Fruit fly (Drosophila melanogaster): Measurements from ENCODE around the gene TTLL4B.

Gene TTLL4B

dm6 chr2L:3862437-3863041 lies at the start of gene TTLL4B:
TSS of gene TTLL4B (plus strand) at chr2L:3862668.
- TF ChIP-seq tj (GFP tag; optimal IDR thresholded peaks at IDR 0.05) (no peak), Hr96 (GFP tag; optimal IDR thresholded peaks at IDR 0.05) (no peak), toe (GFP tag; optimal IDR thresholded peaks at IDR 0.05) (peak; percentile 13), CG7045 (GFP tag; optimal IDR thresholded peaks at IDR 0.05) (no peak), bab1 (GFP tag; optimal IDR thresholded peaks at IDR 0.05) (peak; percentile 34)

- TF ChIP-seq pad (GFP tag; optimal IDR thresholded peaks at IDR 0.05) (peak; percentile 34), Mnt (GFP tag; optimal IDR thresholded peaks at IDR 0.05) (peak; percentile 55), kay (GFP tag; ENCODE audit: borderline replicate concordance) (peak; percentile 37), Clk (GFP tag; optimal IDR thresholded peaks at IDR 0.05) (no peak), Crg-1 (GFP tag; optimal IDR thresholded peaks at IDR 0.05) (peak; percentile 80), Hr96 (GFP tag; optimal IDR thresholded peaks at IDR 0.05) (no peak), CG33017 (tag; optimal IDR thresholded peaks at IDR 0.05) (no peak), CG7101 (tag; optimal IDR thresholded peaks at IDR 0.05) (peak; percentile 63), CG1620 (GFP tag; optimal IDR thresholded peaks at IDR 0.05) (peak; percentile 69), bab1 (GFP tag; optimal IDR thresholded peaks at IDR 0.05) (no peak), cnc (optimal IDR thresholded peaks at IDR 0.05) (no peak)
These were observed 49.1 kb upstream of the TTLL4B start, which contains the start of gene CG3407 for dm6 chr2L:3813255-3813875. TSS of gene CG3407 (minus strand) at chr2L:3813410.

dm6 chr2L:3814163-3814562 lies 48.3 kb upstream of the TTLL4B start:
- TF ChIP-seq bab1 (GFP tag; optimal IDR thresholded peaks at IDR 0.05), result no peak
- no peak for TF ChIP-seq Mnt (GFP tag; optimal IDR thresholded peaks at IDR 0.05)
- TF ChIP-seq Hr96 (GFP tag; optimal IDR thresholded peaks at IDR 0.05), result no peak
- no peak for TF ChIP-seq cnc (optimal IDR thresholded peaks at IDR 0.05)
- TF ChIP-seq Crg-1 (GFP tag; optimal IDR thresholded peaks at IDR 0.05), result no peak
- TF ChIP-seq CG7101 (tag; optimal IDR thresholded peaks at IDR 0.05), result no peak
- no peak for TF ChIP-seq CG11617 (GFP tag; optimal IDR thresholded peaks at IDR 0.05)
- no peak for TF ChIP-seq kay (GFP tag; ENCODE audit: borderline replicate concordance)
- TF ChIP-seq CG7045 (GFP tag; optimal IDR thresholded peaks at IDR 0.05), result no peak
- TF ChIP-seq CG33017 (tag; optimal IDR thresholded peaks at IDR 0.05), result no peak
- no peak for TF ChIP-seq Clk (GFP tag; optimal IDR thresholded peaks at IDR 0.05)
- no peak for TF ChIP-seq CG5204 (GFP tag; optimal IDR thresholded peaks at IDR 0.05)
- no peak for TF ChIP-seq toe (GFP tag; optimal IDR thresholded peaks at IDR 0.05)
- no peak for TF ChIP-seq ovo (GFP tag; optimal IDR thresholded peaks at IDR 0.05)

- TF ChIP-seq cnc (optimal IDR thresholded peaks at IDR 0.05) (no peak), ovo (GFP tag; optimal IDR thresholded peaks at IDR 0.05) (no peak), CG33017 (tag; optimal IDR thresholded peaks at IDR 0.05) (no peak), Mnt (GFP tag; optimal IDR thresholded peaks at IDR 0.05) (no peak), CG1620 (GFP tag; optimal IDR thresholded peaks at IDR 0.05) (no peak), CG12768 (GFP tag; optimal IDR thresholded peaks at IDR 0.05) (no peak), tj (GFP tag; optimal IDR thresholded peaks at IDR 0.05) (no peak), cic (GFP tag; optimal IDR thresholded peaks at IDR 0.05) (no peak), CG11617 (GFP tag; optimal IDR thresholded peaks at IDR 0.05) (no peak), kay (GFP tag; ENCODE audit: borderline replicate concordance) (no peak), toe (GFP tag; optimal IDR thresholded peaks at IDR 0.05) (no peak), bab1 (GFP tag; optimal IDR thresholded peaks at IDR 0.05) (no peak), pad (GFP tag; optimal IDR thresholded peaks at IDR 0.05) (no peak), CG7101 (tag; optimal IDR thresholded peaks at IDR 0.05) (no peak), CG7045 (GFP tag; optimal IDR thresholded peaks at IDR 0.05) (no peak), CG5204 (GFP tag; optimal IDR thresholded peaks at IDR 0.05) (no peak), Hr96 (GFP tag; optimal IDR thresholded peaks at IDR 0.05) (no peak)
These were observed 43.6 kb upstream of the TTLL4B start for dm6 chr2L:3818903-3819302.

- no peak for TF ChIP-seq bab1 (GFP tag; optimal IDR thresholded peaks at IDR 0.05)
- TF ChIP-seq Crg-1 (GFP tag; optimal IDR thresholded peaks at IDR 0.05), result no peak
- TF ChIP-seq Hr96 (GFP tag; optimal IDR thresholded peaks at IDR 0.05), result no peak
- no peak for TF ChIP-seq Clk (GFP tag; optimal IDR thresholded peaks at IDR 0.05)
- TF ChIP-seq pad (GFP tag; optimal IDR thresholded peaks at IDR 0.05), result no peak
- no peak for TF ChIP-seq CG7045 (GFP tag; optimal IDR thresholded peaks at IDR 0.05)
- TF ChIP-seq Mnt (GFP tag; optimal IDR thresholded peaks at IDR 0.05), result no peak
- TF ChIP-seq CG33017 (tag; optimal IDR thresholded peaks at IDR 0.05), result no peak
- no peak for TF ChIP-seq CG14711 (tag; optimal IDR thresholded peaks at IDR 0.05)
- TF ChIP-seq CG12768 (GFP tag; optimal IDR thresholded peaks at IDR 0.05), result no peak
- no peak for TF ChIP-seq ovo (GFP tag; optimal IDR thresholded peaks at IDR 0.05)
- no peak for TF ChIP-seq toe (GFP tag; optimal IDR thresholded peaks at IDR 0.05)
- TF ChIP-seq CG11617 (GFP tag; optimal IDR thresholded peaks at IDR 0.05), result no peak
- no peak for TF ChIP-seq tj (GFP tag; optimal IDR thresholded peaks at IDR 0.05)
- TF ChIP-seq cic (GFP tag; optimal IDR thresholded peaks at IDR 0.05), result no peak
- no peak for TF ChIP-seq kay (GFP tag; ENCODE audit: borderline replicate concordance)
- no peak for TF ChIP-seq CG1620 (GFP tag; optimal IDR thresholded peaks at IDR 0.05)
- no peak for TF ChIP-seq cnc (optimal IDR thresholded peaks at IDR 0.05)
These were observed 39.9 kb upstream of the TTLL4B start for dm6 chr2L:3822462-3823065.

dm6 chr2L:3823835-3824234 lies 38.6 kb upstream of the TTLL4B start:
- TF ChIP-seq CG12768 (GFP tag; optimal IDR thresholded peaks at IDR 0.05) (no peak), Crg-1 (GFP tag; optimal IDR thresholded peaks at IDR 0.05) (no peak), CG7045 (GFP tag; optimal IDR thresholded peaks at IDR 0.05) (no peak), CG11617 (GFP tag; optimal IDR thresholded peaks at IDR 0.05) (no peak), CG1620 (GFP tag; optimal IDR thresholded peaks at IDR 0.05) (no peak), toe (GFP tag; optimal IDR thresholded peaks at IDR 0.05) (no peak), ovo (GFP tag; optimal IDR thresholded peaks at IDR 0.05) (no peak), CG14711 (tag; optimal IDR thresholded peaks at IDR 0.05) (no peak), cic (GFP tag; optimal IDR thresholded peaks at IDR 0.05) (no peak), bab1 (GFP tag; optimal IDR thresholded peaks at IDR 0.05) (no peak), cnc (optimal IDR thresholded peaks at IDR 0.05) (no peak)
